Worm (Caenorhabditis elegans) whole organism, L3 larva: Measurements from ENCODE around the gene C14C11.1.

ENCODE experiments used
- aly-2 ChIP-seq: fragments of 150-350 bp; optimal IDR thresholded peaks from 2 replicates; lab custom pipeline; 2014; ENCODE audit warnings: missing biosample characterization, missing genetic modification characterization
- egl-27 ChIP-seq: sonication (generic microtip); optimal IDR thresholded peaks from 4 replicates; lab custom pipeline; 2017; ENCODE audit warnings: missing biosample characterization, missing genetic modification reagents, missing genetic modification characterization
- elt-3 ChIP-seq, 3 experiments: fragments of 150-350 bp in 1 of 3; sonication (generic microtip) in 2 of 3; optimal IDR thresholded peaks; 2 replicates in 2 of 3; 4 replicates in 1 of 3; lab custom pipeline; 2014 to 2017; ENCODE audit warnings: missing biosample characterization in 3 of 3, missing genetic modification characterization in 3 of 3
- eor-1 ChIP-seq, 2 experiments: fragments of 150-350 bp; optimal IDR thresholded peaks; 2 replicates each; lab custom pipeline; 2014 to 2018; ENCODE audit warnings: missing biosample characterization in 2 of 2, missing genetic modification characterization in 2 of 2
- fos-1 ChIP-seq: fragments of 150-350 bp; optimal IDR thresholded peaks from 2 replicates; lab custom pipeline; 2014; ENCODE audit warnings: missing biosample characterization, missing genetic modification characterization
- lin-15B ChIP-seq: fragments of 150-350 bp; optimal IDR thresholded peaks from 2 replicates; lab custom pipeline; 2014; ENCODE audit warnings: missing biosample characterization, missing genetic modification characterization
- nhr-43 ChIP-seq: sonication (generic microtip); optimal IDR thresholded peaks from 2 replicates; lab custom pipeline; 2016; ENCODE audit warnings: mild to moderate bottlenecking, missing genetic modification characterization, missing compliant biosample characterization; ENCODE audit not compliant: poor library complexity, severe bottlenecking
- nhr-76 ChIP-seq: fragments of 150-350 bp; sonication (generic microtip); optimal IDR thresholded peaks from 5 replicates; lab custom pipeline; 2014; ENCODE audit warnings: missing biosample characterization, missing genetic modification characterization
- snpc-4 ChIP-seq: fragments of 150-350 bp; optimal IDR thresholded peaks from 2 replicates; lab custom pipeline; 2014; ENCODE audit warnings: missing biosample characterization, missing genetic modification characterization
- unc-62 ChIP-seq: fragments of 150-350 bp; sonication (generic microtip); optimal IDR thresholded peaks from 4 replicates; lab custom pipeline; 2014; ENCODE audit warnings: missing biosample characterization, missing genetic modification reagents, missing genetic modification characterization
- ztf-11 ChIP-seq: fragments of 150-350 bp; optimal IDR thresholded peaks from 2 replicates; lab custom pipeline; 2014; ENCODE audit warnings: missing biosample characterization, missing genetic modification characterization

ce11 chrV:5653990-5654499 is 9.4 kb upstream of the C14C11.1 start, which contains the start of gene hex-2:
- TF ChIP-seq unc-62 (GFP tag; lab: Kevin White, UChicago) (no peak), elt-3 (tag; optimal IDR thresholded peaks at IDR 0.05; lab: Kevin White, UChicago) (no peak), ztf-11 (tag; lab: Kevin White, UChicago) (no peak), egl-27 (tag; lab: Kevin White, UChicago) (no peak), eor-1 (tag; optimal IDR thresholded peaks at IDR 0.05; lab: Kevin White, UChicago) (no peak), snpc-4 (tag; lab: Kevin White, UChicago) (no peak), lin-15B (tag; lab: Kevin White, UChicago) (no peak), nhr-43 (tag; lab: Kevin White, UChicago) (no peak), fos-1 (tag; lab: Kevin White, UChicago) (no peak), nhr-76 (tag; lab: Kevin White, UChicago) (no peak), aly-2 (tag; lab: Kevin White, UChicago) (no peak)
